Worm (Caenorhabditis elegans): Measurements from ENCODE around the gene C45H4.21.

Gene C45H4.21

ce11 chrV:2121910-2122362, 27.4 kb downstream of the C45H4.21 start, which contains the start of gene F22F7.8:
F22F7.8 (minus strand) TSS chrV:2121960.
- no peak for TF ChIP-seq unc-62 (GFP tag; optimal IDR thresholded peaks at IDR 0.05)

- no peak for TF ChIP-seq unc-62 (GFP tag; optimal IDR thresholded peaks at IDR 0.05)
Measured at ce11 chrV:2119529-2119928, 29.8 kb downstream of the C45H4.21 start, which contains the start of gene F22F7.11. F22F7.11 (plus strand) TSS chrV:2119829.

- no peak for TF ChIP-seq unc-62 (GFP tag; optimal IDR thresholded peaks at IDR 0.05)
Measured at ce11 chrV:2118574-2118973, 30.8 kb downstream of the C45H4.21 start, which contains the start of gene bgnt-1.2. bgnt-1.2 (minus strand) TSS chrV:2118674.

ce11 chrV:2110368-2110767, 39.0 kb downstream of the C45H4.21 start, which contains the start of gene F22F7.3:
F22F7.3 (plus strand) TSS chrV:2110668.
- TF ChIP-seq unc-62 (GFP tag; optimal IDR thresholded peaks at IDR 0.05): no peak

ce11 chrV:2109295-2109694, 40.0 kb downstream of the C45H4.21 start, which contains the start of gene ckb-4:
ckb-4 (minus strand) TSS chrV:2109434.
- no peak for TF ChIP-seq unc-62 (GFP tag; optimal IDR thresholded peaks at IDR 0.05)

- TF ChIP-seq unc-62 (GFP tag; optimal IDR thresholded peaks at IDR 0.05): no peak
Measured at ce11 chrV:2105976-2106375, 43.4 kb downstream of the C45H4.21 start, which contains the start of gene F22F7.4. F22F7.4 (minus strand) TSS chrV:2106076.

ce11 chrV:2103118-2103517, 46.2 kb downstream of the C45H4.21 start, which contains the start of gene F36F12.1:
F36F12.1 (minus strand) TSS chrV:2103218.
- TF ChIP-seq unc-62 (GFP tag; optimal IDR thresholded peaks at IDR 0.05): no peak

- no peak for TF ChIP-seq unc-62 (GFP tag; optimal IDR thresholded peaks at IDR 0.05)
Measured at ce11 chrV:2099040-2099439, 50.3 kb downstream of the C45H4.21 start, which contains the start of gene F36F12.7. F36F12.7 (plus strand) TSS chrV:2099340.
